Worm (Caenorhabditis elegans): Measurements from ENCODE around the gene nhr-145.

Gene nhr-145

ce11 chrV:19129497-19130212 lies 42.1 kb downstream of the nhr-145 start:
- TF ChIP-seq ZK337.2 (GFP tag; IDR thresholded peaks at IDR 0.05) (0 out of 2 replicates have a peak, but pooled peaks have one; percentile 28), dve-1 (tag; optimal IDR thresholded peaks at IDR 0.05; ENCODE audit: insufficient read depth) (no peak), nhr-42 (GFP tag; IDR thresholded peaks at IDR 0.05) (no peak), set-16 (GFP tag; IDR thresholded peaks at IDR 0.05) (peak; percentile 89)

ce11 chrV:19131848-19132401 lies 44.4 kb downstream of the nhr-145 start:
- TF ChIP-seq zip-2 (tag; optimal IDR thresholded peaks at IDR 0.05) (no peak), tra-1 (GFP tag; IDR thresholded peaks at IDR 0.05) (no peak), ceh-28 (tag; optimal IDR thresholded peaks at IDR 0.05) (peak; percentile 82), skn-1 (tag; optimal IDR thresholded peaks at IDR 0.05) (no peak), lin-1 (GFP tag; IDR thresholded peaks at IDR 0.05) (no peak), F44E2.7 (GFP tag; IDR thresholded peaks at IDR 0.05) (0 out of 2 replicates have a peak, but pooled peaks have one; percentile 12)

- TF ChIP-seq pha-4 (GFP tag; IDR thresholded peaks at IDR 0.05) (no peak), pha-4 (tag; optimal IDR thresholded peaks at IDR 0.05) (no peak), nhr-10 (tag; optimal IDR thresholded peaks at IDR 0.05) (no peak), fos-1 (tag; optimal IDR thresholded peaks at IDR 0.05) (no peak), D1046.2 (GFP tag; IDR thresholded peaks at IDR 0.05) (no peak), set-16 (GFP tag; IDR thresholded peaks at IDR 0.05) (no peak), tra-1 (GFP tag; IDR thresholded peaks at IDR 0.05) (no peak), dve-1 (tag; optimal IDR thresholded peaks at IDR 0.05; ENCODE audit: insufficient read depth) (no peak), hmg-1.1 (GFP tag; IDR thresholded peaks at IDR 0.05) (no peak), mxl-2 (GFP tag; conservative IDR thresholded peaks at IDR 0.05) (no peak), ama-1 (optimal IDR thresholded peaks at IDR 0.05) (no peak), aly-2 (tag; optimal IDR thresholded peaks at IDR 0.05) (no peak), lin-39 (tag; optimal IDR thresholded peaks at IDR 0.05) (no peak), F10B5.3 (tag; optimal IDR thresholded peaks at IDR 0.05) (no peak), lsy-2 (tag; optimal IDR thresholded peaks at IDR 0.05) (no peak), R02D3.7 (tag; optimal IDR thresholded peaks at IDR 0.05) (no peak), spr-1 (tag; optimal IDR thresholded peaks at IDR 0.05) (no peak), daf-16 (GFP tag; optimal IDR thresholded peaks at IDR 0.05) (no peak), daf-16 (tag; optimal IDR thresholded peaks at IDR 0.05) (no peak)
Measured at ce11 chrV:19133507-19133906, 46.0 kb downstream of the nhr-145 start, which contains the start of gene Y39B6A.10. Gene Y39B6A.10, minus strand, starts transcription at chrV:19133607.

ce11 chrV:19136206-19136605 lies 48.7 kb downstream of the nhr-145 start, which contains the start of gene Y39B6A.9:
Gene Y39B6A.9, plus strand, starts transcription at chrV:19136506.
- TF ChIP-seq ztf-7 (tag; optimal IDR thresholded peaks at IDR 0.05) (no peak), aha-1 (tag) (peak; percentile 28)

ce11 chrV:19140495-19140894 lies 53.0 kb downstream of the nhr-145 start, which contains the start of gene cpg-23:
Gene cpg-23, plus strand, starts transcription at chrV:19140795.
- TF ChIP-seq mep-1 (tag; optimal IDR thresholded peaks at IDR 0.05) (no peak), skn-1 (tag; optimal IDR thresholded peaks at IDR 0.05) (no peak), rbr-2 (tag; optimal IDR thresholded peaks at IDR 0.05) (no peak), hmg-1.1 (GFP tag; IDR thresholded peaks at IDR 0.05) (no peak), ZK337.2 (GFP tag; IDR thresholded peaks at IDR 0.05) (no peak), ces-1 (GFP tag; optimal IDR thresholded peaks at IDR 0.05) (no peak), mes-2 (tag; optimal IDR thresholded peaks at IDR 0.05; ENCODE audit: poor library complexity, severe bottlenecking) (no peak), R02D3.7 (tag; optimal IDR thresholded peaks at IDR 0.05) (no peak), daf-19 (GFP tag; conservative IDR thresholded peaks at IDR 0.05) (no peak), zip-11 (GFP tag; IDR thresholded peaks at IDR 0.05) (no peak), zfp-3 (GFP tag; conservative IDR thresholded peaks at IDR 0.05) (no peak)

Measured in whole organism, L4 larva.